Fruit fly (Drosophila melanogaster) whole organism, pupa: ENCODE results near the gene CG14073.

Experiments used
- CG10348 ChIP-seq: fragments of 200-800 bp; sonication (Bioruptor generic); IDR thresholded peaks from 2 replicates; pipeline ENCODE4 v1.3.6; 2022; ENCODE audit warnings: missing biosample characterization, missing genetic modification characterization
- CG13204 ChIP-seq: fragments of 200-800 bp; sonication (Bioruptor generic); optimal IDR thresholded peaks from 2 replicates; lab custom pipeline; 2018; ENCODE audit warnings: missing biosample characterization, mild to moderate bottlenecking, missing genetic modification characterization, moderate library complexity
- CG15710 ChIP-seq: fragments of 200-800 bp; sonication (Bioruptor generic); optimal IDR thresholded peaks from 2 replicates; lab custom pipeline; 2018; ENCODE audit warnings: missing biosample characterization, mild to moderate bottlenecking, missing genetic modification characterization, moderate library complexity
- CG34367 ChIP-seq: fragments of 200-800 bp; sonication (Bioruptor generic); optimal IDR thresholded peaks from 2 replicates; lab custom pipeline; 2018; ENCODE audit warnings: missing biosample characterization, mild to moderate bottlenecking, missing genetic modification characterization
- CG8301 ChIP-seq: fragments of 200-800 bp; sonication (Bioruptor generic); optimal IDR thresholded peaks from 2 replicates; lab custom pipeline; 2018; ENCODE audit warnings: missing biosample characterization, mild to moderate bottlenecking, missing genetic modification characterization
- CG9948 ChIP-seq: fragments of 200-800 bp; sonication (Bioruptor generic); optimal IDR thresholded peaks from 2 replicates; lab custom pipeline; 2018; ENCODE audit warnings: missing biosample characterization, mild to moderate bottlenecking, missing genetic modification characterization, moderate library complexity
- D1 ChIP-seq: fragments of 200-800 bp; sonication (Bioruptor generic); optimal IDR thresholded peaks from 2 replicates; lab custom pipeline; 2018; ENCODE audit warnings: missing biosample characterization, mild to moderate bottlenecking, missing genetic modification characterization, moderate library complexity
- Pif1B ChIP-seq: fragments of 200-800 bp; sonication (Bioruptor generic); optimal IDR thresholded peaks from 3 replicates; lab custom pipeline; 2016; ENCODE audit warnings: missing biosample characterization, missing genetic modification characterization
- Snoo ChIP-seq: fragments of 200-800 bp; sonication (Bioruptor generic); optimal IDR thresholded peaks from 3 replicates; lab custom pipeline; 2017; ENCODE audit warnings: missing biosample characterization, mild to moderate bottlenecking, missing genetic modification characterization, inconsistent platforms
- fd96Ca ChIP-seq: fragments of 200-800 bp; sonication (Bioruptor generic); IDR thresholded peaks from 3 replicates; pipeline ENCODE4 v1.3.6; 2022; ENCODE audit warnings: missing biosample characterization, missing genetic modification characterization
- rn ChIP-seq: fragments of 200-800 bp; sonication (Bioruptor generic); IDR thresholded peaks from 2 replicates; pipeline ENCODE4 v1.3.6; 2022; ENCODE audit warnings: missing biosample characterization, missing genetic modification characterization

DNA sequence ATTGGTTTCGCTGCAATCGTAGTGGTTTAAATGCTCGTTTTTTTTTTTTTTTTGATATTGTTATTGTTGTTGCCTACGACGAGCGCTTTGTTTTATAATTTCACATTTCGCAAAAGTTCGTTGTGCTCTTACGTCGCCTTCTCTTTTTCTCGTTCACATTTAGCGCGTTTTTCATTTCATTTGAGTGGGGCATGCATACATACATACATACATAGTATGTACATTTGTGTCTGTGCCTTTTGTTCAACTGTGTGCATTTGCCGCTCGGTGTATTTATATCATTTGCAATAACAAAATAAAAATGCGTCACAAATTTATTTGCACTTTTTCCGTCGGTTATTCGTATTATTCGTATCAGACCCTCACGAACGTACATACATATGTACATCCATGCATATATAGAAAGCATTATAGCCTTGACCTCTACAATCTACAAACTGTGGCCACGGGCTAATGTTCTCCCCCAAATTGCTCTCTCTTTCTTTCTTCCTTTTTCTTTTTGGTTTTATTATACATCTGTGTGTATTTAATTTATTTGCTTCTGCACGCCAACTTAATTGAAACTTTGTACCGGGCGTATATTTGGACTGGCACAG, 8.2 kb downstream of the CG14073 start:
- TF ChIP-seq Snoo, result no peak
- no peak for TF ChIP-seq rn (GFP tag; lab: Robert Waterston, UW)
- no peak for TF ChIP-seq CG9948
- TF ChIP-seq CG10348 (GFP tag; lab: Robert Waterston, UW), result no peak
- TF ChIP-seq CG15710 (tag; lab: Kevin White, UChicago), result no peak
- TF ChIP-seq CG13204 (GFP tag; lab: Kevin White, UChicago), result no peak
- TF ChIP-seq fd96Ca, result no peak
- TF ChIP-seq Pif1B (GFP tag; lab: Kevin White, UChicago), result no peak
- TF ChIP-seq CG8301 (tag; lab: Kevin White, UChicago), result no peak
- TF ChIP-seq CG34367 (tag; lab: Kevin White, UChicago), result no peak
- TF ChIP-seq D1, result no peak
